Fruit fly (Drosophila melanogaster): Measurements from ENCODE around the gene CG42831.

CG42831 gene

DNA sequence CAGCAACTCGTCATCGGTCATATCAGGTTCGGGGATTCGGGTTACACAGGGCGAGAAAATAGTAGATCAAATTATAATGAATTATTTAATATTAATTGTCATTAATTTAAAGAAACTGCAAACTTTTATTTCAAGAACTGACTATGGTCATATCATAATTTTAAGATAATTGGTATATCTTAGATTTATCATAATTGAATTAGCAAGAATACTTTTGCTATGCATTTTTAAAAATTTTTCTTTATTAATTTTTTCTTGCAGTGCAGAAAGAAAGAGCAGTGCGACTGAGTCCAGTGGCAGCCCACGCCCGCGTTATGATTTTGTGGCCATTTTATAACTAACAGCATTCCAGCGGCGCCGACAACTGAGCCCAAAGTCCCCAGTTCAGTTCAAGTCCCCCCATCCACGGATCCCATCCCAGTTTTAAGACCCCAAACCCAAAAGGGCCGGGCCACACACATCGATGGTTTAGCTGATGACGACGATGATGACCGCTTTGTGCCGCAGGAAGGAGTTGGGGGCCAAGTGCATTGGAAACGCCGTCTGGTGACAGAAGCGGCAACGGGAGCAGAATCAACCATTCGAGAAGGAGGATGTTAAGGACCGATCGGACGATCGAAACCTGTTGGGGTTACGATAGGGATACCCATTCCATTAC, 42.0 kb upstream of the CG42831 start (continued):
- TF ChIP-seq Xbp1 (GFP tag; optimal IDR thresholded peaks at IDR 0.05) = peak; percentile 61
- peak; percentile 45 for TF ChIP-seq Meics (GFP tag; optimal IDR thresholded peaks at IDR 0.05)
- no peak for TF ChIP-seq dati (GFP tag; IDR thresholded peaks at IDR 0.05)
- TF ChIP-seq oc (tag; optimal IDR thresholded peaks at IDR 0.05) = peak; percentile 54
- peak; percentile 63 for TF ChIP-seq Six4 (GFP tag; optimal IDR thresholded peaks at IDR 0.05)
- no peak for TF ChIP-seq CG11696 (GFP tag; IDR thresholded peaks at IDR 0.05)
- TF ChIP-seq CG18262 (tag; optimal IDR thresholded peaks at IDR 0.05) = peak; percentile 92
- no peak for TF ChIP-seq pnt (GFP tag; optimal IDR thresholded peaks at IDR 0.05)
- TF ChIP-seq CG18011 (GFP tag; optimal IDR thresholded peaks at IDR 0.05) = no peak
- no peak for TF ChIP-seq fd3F (GFP tag; optimal IDR thresholded peaks at IDR 0.05)
- TF ChIP-seq CG13894 (tag; optimal IDR thresholded peaks at IDR 0.05) = no peak
- TF ChIP-seq caup (GFP tag; optimal IDR thresholded peaks at IDR 0.05; ENCODE audit: severe bottlenecking) = peak; percentile 18
- no peak for TF ChIP-seq CG3847 (GFP tag; IDR thresholded peaks at IDR 0.05)
- no peak for TF ChIP-seq shn (GFP tag; optimal IDR thresholded peaks at IDR 0.05)
- no peak for TF ChIP-seq CG2199 (GFP tag; IDR thresholded peaks at IDR 0.05)
- TF ChIP-seq CG10147 (GFP tag; optimal IDR thresholded peaks at IDR 0.05) = peak; percentile 24
- no peak for TF ChIP-seq gcm2 (GFP tag; optimal IDR thresholded peaks at IDR 0.05)
- TF ChIP-seq dimm (GFP tag; IDR thresholded peaks at IDR 0.05) = no peak
- TF ChIP-seq klu (GFP tag; IDR thresholded peaks at IDR 0.05) = no peak; the same call in 1 of the 2 replicates
- peak; percentile 63; the same call in 1 of the 2 replicates for TF ChIP-seq CG32767 (GFP tag; IDR thresholded peaks at IDR 0.05)
- TF ChIP-seq CG9797 (GFP tag; optimal IDR thresholded peaks at IDR 0.05) = peak; percentile 2
- TF ChIP-seq CG10654 (GFP tag; optimal IDR thresholded peaks at IDR 0.05) = peak; percentile 8
- TF ChIP-seq dmrt99B (tag; optimal IDR thresholded peaks at IDR 0.05) = peak; percentile 51
- TF ChIP-seq Atf6 (GFP tag; IDR thresholded peaks at IDR 0.05) = peak; percentile 16; the same call in 1 of the 2 replicates
- 0 out of 3 replicates have a peak, but pooled peaks have one; percentile 37 for TF ChIP-seq CG34422 (GFP tag; IDR thresholded peaks at IDR 0.05)
- TF ChIP-seq gcm (GFP tag; optimal IDR thresholded peaks at IDR 0.05) = peak; percentile 68
- TF ChIP-seq onecut (GFP tag; IDR thresholded peaks at IDR 0.05) = peak; percentile 23
- peak; percentile 76 for TF ChIP-seq CG7556 (GFP tag; optimal IDR thresholded peaks at IDR 0.05)
- no peak for TF ChIP-seq nom (GFP tag; optimal IDR thresholded peaks at IDR 0.05)
- no peak for TF ChIP-seq CG7963 (GFP tag; IDR thresholded peaks at IDR 0.05; ENCODE audit: partially characterized antibody)
- TF ChIP-seq CG10321 (GFP tag; IDR thresholded peaks at IDR 0.05) = no peak
- no peak for TF ChIP-seq sc (optimal IDR thresholded peaks at IDR 0.05)
- peak; percentile 70 for TF ChIP-seq sc (GFP tag; optimal IDR thresholded peaks at IDR 0.05)
- no peak for TF ChIP-seq grn (GFP tag; optimal IDR thresholded peaks at IDR 0.05)
- peak; percentile 49 for TF ChIP-seq lilli (GFP tag; optimal IDR thresholded peaks at IDR 0.05)
- peak; percentile 90 for TF ChIP-seq Xrp1 (GFP tag; IDR thresholded peaks at IDR 0.05)
- TF ChIP-seq otp (GFP tag; IDR thresholded peaks at IDR 0.05) = 0 out of 3 replicates have a peak, but pooled peaks have one; percentile 41
- peak; percentile 95 for TF ChIP-seq CG2712 (tag; optimal IDR thresholded peaks at IDR 0.05)
- TF ChIP-seq Hsf (GFP tag; optimal IDR thresholded peaks at IDR 0.05) = peak; percentile 33
- TF ChIP-seq Hr3 (GFP tag; optimal IDR thresholded peaks at IDR 0.05) = peak; percentile 59
- no peak for TF ChIP-seq CG3838 (GFP tag; optimal IDR thresholded peaks at IDR 0.05)
- TF ChIP-seq sqz (GFP tag; optimal IDR thresholded peaks at IDR 0.05) = peak; percentile 44
- no peak for TF ChIP-seq wdn (GFP tag; IDR thresholded peaks at IDR 0.05)
- peak; percentile 45 for TF ChIP-seq CG5180 (GFP tag; optimal IDR thresholded peaks at IDR 0.05)
- peak; percentile 60; the same call in 1 of the 2 replicates for TF ChIP-seq CG4404 (GFP tag; IDR thresholded peaks at IDR 0.05)
- no peak for TF ChIP-seq Rfx (GFP tag; IDR thresholded peaks at IDR 0.05)
- TF ChIP-seq da (GFP tag; optimal IDR thresholded peaks at IDR 0.05) = no peak
- TF ChIP-seq CG18764 (GFP tag; optimal IDR thresholded peaks at IDR 0.05) = peak; percentile 33
- peak; percentile 81 for TF ChIP-seq D19A (tag; optimal IDR thresholded peaks at IDR 0.05)
- no peak for TF ChIP-seq CG16779 (GFP tag; IDR thresholded peaks at IDR 0.05)
- TF ChIP-seq TFAM (GFP tag; optimal IDR thresholded peaks at IDR 0.05) = no peak

Measured in whole organism, embryonic.